Worm (Caenorhabditis elegans) whole organism, mixed stage, embryonic: Measurements from ENCODE around the gene R05D8.9.

ENCODE experiments used
- bed-3 ChIP-seq: fragments of 200-800 bp; sonication (Bioruptor generic); optimal IDR thresholded peaks from 3 replicates; lab custom pipeline; 2018; ENCODE audit warnings: mild to moderate bottlenecking, missing genetic modification characterization, moderate library complexity, missing compliant biosample characterization
- ces-1 ChIP-seq: fragments of 150-350 bp; optimal IDR thresholded peaks from 2 replicates; lab custom pipeline; 2014; ENCODE audit warnings: missing biosample characterization, missing genetic modification reagents, missing genetic modification characterization
- elt-1 ChIP-seq: sonication (generic microtip); optimal IDR thresholded peaks from 2 replicates; lab custom pipeline; 2017; ENCODE audit warnings: missing genetic modification characterization, mild to moderate bottlenecking, missing compliant biosample characterization, antibody characterized with exemption, moderate library complexity, borderline replicate concordance; ENCODE audit not compliant: insufficient read depth
- lin-13 ChIP-seq: fragments of 150-350 bp; optimal IDR thresholded peaks from 2 replicates; lab custom pipeline; 2014; ENCODE audit warnings: missing biosample characterization, missing genetic modification characterization
- lin-32 ChIP-seq: fragments of 200-800 bp; sonication (Bioruptor generic); optimal IDR thresholded peaks from 2 replicates; lab custom pipeline; 2018; ENCODE audit warnings: mild to moderate bottlenecking, missing genetic modification characterization, missing compliant biosample characterization
- mep-1 ChIP-seq: fragments of 150-350 bp; optimal IDR thresholded peaks from 2 replicates; lab custom pipeline; 2017; ENCODE audit warnings: missing biosample characterization, missing genetic modification reagents, missing genetic modification characterization, inconsistent platforms
- nhr-12 ChIP-seq: fragments of 150-350 bp; optimal IDR thresholded peaks from 2 replicates; lab custom pipeline; 2014; ENCODE audit warnings: missing biosample characterization, missing genetic modification characterization
- nhr-28 ChIP-seq: fragments of 150-350 bp; optimal IDR thresholded peaks from 2 replicates; lab custom pipeline; 2014; ENCODE audit warnings: missing biosample characterization, missing genetic modification characterization
- tbx-8 ChIP-seq: fragments of 200-800 bp; sonication (Bioruptor generic); optimal IDR thresholded peaks from 2 replicates; lab custom pipeline; 2018; ENCODE audit warnings: mild to moderate bottlenecking, missing genetic modification characterization, moderate library complexity, missing compliant biosample characterization
- unc-120 ChIP-seq: sonication (generic microtip); optimal IDR thresholded peaks from 2 replicates; lab custom pipeline; 2017; ENCODE audit warnings: missing genetic modification characterization, missing compliant biosample characterization; ENCODE audit not compliant: poor library complexity, severe bottlenecking
- unc-39 ChIP-seq: fragments of 150-350 bp; optimal IDR thresholded peaks from 2 replicates; lab custom pipeline; 2014; ENCODE audit warnings: missing biosample characterization, missing genetic modification characterization
- unc-62 ChIP-seq: fragments of 150-350 bp; optimal IDR thresholded peaks from 2 replicates; lab custom pipeline; 2014; ENCODE audit warnings: missing biosample characterization, missing genetic modification reagents, missing genetic modification characterization
- ztf-11 ChIP-seq: fragments of 150-350 bp; optimal IDR thresholded peaks from 2 replicates; lab custom pipeline; 2014; ENCODE audit warnings: missing biosample characterization, missing genetic modification characterization

DNA sequence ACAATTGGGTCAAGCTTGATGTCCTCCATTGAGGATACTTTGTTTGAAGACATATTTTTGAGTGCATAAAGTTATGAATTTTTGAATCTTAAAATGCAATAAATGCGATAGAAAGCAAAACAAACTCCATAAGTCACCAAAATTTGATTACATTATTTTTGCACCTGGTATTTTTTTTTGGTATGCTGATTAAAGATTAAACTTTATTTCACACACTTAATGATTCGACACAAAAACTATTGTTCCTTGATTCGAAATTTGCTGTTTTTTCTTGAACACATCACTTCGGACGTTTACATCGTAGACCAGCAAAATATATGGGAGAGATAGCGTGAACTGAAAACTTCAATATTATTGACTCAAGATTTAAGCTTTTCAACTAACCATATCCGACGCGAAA lies 27.1 kb downstream of the R05D8.9 start, which contains the start of gene srg-61:
- TF ChIP-seq elt-1 (tag; lab: Kevin White, UChicago) (no peak), unc-39 (tag; lab: Kevin White, UChicago) (no peak), ces-1 (no peak), nhr-12 (tag; lab: Kevin White, UChicago) (no peak), unc-62 (GFP tag; lab: Kevin White, UChicago) (no peak), mep-1 (tag; lab: Kevin White, UChicago) (no peak), lin-13 (tag; lab: Kevin White, UChicago) (no peak), lin-32 (GFP tag; lab: Kevin White, UChicago) (no peak), tbx-8 (GFP tag; lab: Kevin White, UChicago) (no peak), ztf-11 (tag; lab: Kevin White, UChicago) (no peak), bed-3 (no peak), nhr-28 (tag; lab: Kevin White, UChicago) (no peak), unc-120 (tag; lab: Kevin White, UChicago) (no peak)
